Worm (Caenorhabditis elegans) whole organism, L2 larva: ENCODE measurements around the gene F37C4.5.

Source experiments
- C34F6.9 ChIP-seq: fragments of 150-350 bp; optimal IDR thresholded peaks from 2 replicates; lab custom pipeline; 2014; ENCODE audit warnings: missing biosample characterization, missing genetic modification characterization
- F13H6.1 ChIP-seq: sonication (generic microtip); optimal IDR thresholded peaks from 2 replicates; lab custom pipeline; 2016; ENCODE audit warnings: missing genetic modification characterization, missing compliant biosample characterization
- R02D3.7 ChIP-seq: fragments of 150-350 bp; optimal IDR thresholded peaks from 2 replicates; lab custom pipeline; 2014; ENCODE audit warnings: missing biosample characterization, missing genetic modification characterization
- Y55F3AM.14 ChIP-seq: fragments of 200-800 bp; sonication (Bioruptor generic); optimal IDR thresholded peaks from 2 replicates; lab custom pipeline; 2018; ENCODE audit warnings: mild to moderate bottlenecking, missing genetic modification characterization, missing compliant biosample characterization
- ZK546.5 ChIP-seq: sonication (generic microtip); optimal IDR thresholded peaks from 2 replicates; lab custom pipeline; 2017; ENCODE audit warnings: missing biosample characterization, missing genetic modification characterization
- alr-1 ChIP-seq: fragments of 150-350 bp; optimal IDR thresholded peaks from 2 replicates; lab custom pipeline; 2014; ENCODE audit warnings: missing biosample characterization, missing genetic modification characterization
- aly-2 ChIP-seq: fragments of 150-350 bp; optimal IDR thresholded peaks from 2 replicates; lab custom pipeline; 2014; ENCODE audit warnings: missing biosample characterization, missing genetic modification characterization
- ama-1 ChIP-seq: fragments of 150-350 bp; optimal IDR thresholded peaks from 2 replicates; lab custom pipeline; 2018; ENCODE audit warnings: inconsistent platforms
- ceh-16 ChIP-seq: fragments of 150-350 bp; optimal IDR thresholded peaks from 2 replicates; lab custom pipeline; 2014; ENCODE audit warnings: missing biosample characterization, missing genetic modification characterization
- crh-2 ChIP-seq: sonication (generic microtip); optimal IDR thresholded peaks from 2 replicates; lab custom pipeline; 2017; ENCODE audit warnings: missing biosample characterization, missing genetic modification characterization
- dmd-4 ChIP-seq: sonication (generic microtip); optimal IDR thresholded peaks from 2 replicates; lab custom pipeline; 2017; ENCODE audit warnings: missing biosample characterization, missing genetic modification characterization
- elt-1 ChIP-seq: fragments of 150-350 bp; optimal IDR thresholded peaks from 2 replicates; lab custom pipeline; 2014; ENCODE audit warnings: missing biosample characterization, missing genetic modification characterization
- fos-1 ChIP-seq: fragments of 150-350 bp; optimal IDR thresholded peaks from 2 replicates; lab custom pipeline; 2014; ENCODE audit warnings: missing biosample characterization, missing genetic modification characterization
- lin-11 ChIP-seq: fragments of 150-350 bp; sonication (generic microtip); optimal IDR thresholded peaks from 2 replicates; lab custom pipeline; 2014; ENCODE audit warnings: missing biosample characterization, missing genetic modification characterization, inconsistent platforms, mixed read lengths
- lin-13 ChIP-seq: fragments of 150-350 bp; optimal IDR thresholded peaks from 2 replicates; lab custom pipeline; 2014; ENCODE audit warnings: missing biosample characterization, missing genetic modification reagents, missing genetic modification characterization
- lin-39 ChIP-seq: fragments of 150-350 bp; optimal IDR thresholded peaks from 2 replicates; lab custom pipeline; 2014; ENCODE audit warnings: missing biosample characterization, missing genetic modification reagents, missing genetic modification characterization
- mab-5 ChIP-seq: fragments of 150-350 bp; optimal IDR thresholded peaks from 2 replicates; lab custom pipeline; 2014; ENCODE audit warnings: missing biosample characterization, missing genetic modification characterization
- mdl-1 ChIP-seq, 2 experiments: fragments of 150-350 bp in 1 of 2; sonication (generic microtip) in 1 of 2; optimal IDR thresholded peaks; 2 replicates each; lab custom pipeline; 2017; ENCODE audit warnings: missing biosample characterization in 2 of 2, missing genetic modification characterization in 2 of 2
- nhr-11 ChIP-seq: fragments of 150-350 bp; optimal IDR thresholded peaks from 2 replicates; lab custom pipeline; 2014; ENCODE audit warnings: missing biosample characterization, missing genetic modification characterization
- nhr-12 ChIP-seq: fragments of 150-350 bp; optimal IDR thresholded peaks from 2 replicates; lab custom pipeline; 2014; ENCODE audit warnings: missing biosample characterization, missing genetic modification characterization
- nhr-129 ChIP-seq: fragments of 150-350 bp; optimal IDR thresholded peaks from 2 replicates; lab custom pipeline; 2014; ENCODE audit warnings: missing biosample characterization, missing genetic modification characterization
- nhr-21 ChIP-seq: fragments of 150-350 bp; optimal IDR thresholded peaks from 2 replicates; lab custom pipeline; 2014; ENCODE audit warnings: missing biosample characterization, missing genetic modification characterization
- nhr-23 ChIP-seq: fragments of 150-350 bp; optimal IDR thresholded peaks from 2 replicates; lab custom pipeline; 2014; ENCODE audit warnings: missing biosample characterization, missing genetic modification reagents, missing genetic modification characterization
- nhr-237 ChIP-seq: fragments of 150-350 bp; optimal IDR thresholded peaks from 2 replicates; lab custom pipeline; 2014; ENCODE audit warnings: missing biosample characterization, missing genetic modification characterization
- nhr-25 ChIP-seq: fragments of 150-350 bp; sonication (generic microtip); optimal IDR thresholded peaks from 3 replicates; lab custom pipeline; 2014; ENCODE audit warnings: missing biosample characterization, missing genetic modification characterization
- nhr-6 ChIP-seq: fragments of 150-350 bp; optimal IDR thresholded peaks from 2 replicates; lab custom pipeline; 2014; ENCODE audit warnings: missing biosample characterization, missing genetic modification characterization
- nhr-77 ChIP-seq: fragments of 150-350 bp; optimal IDR thresholded peaks from 2 replicates; lab custom pipeline; 2014; ENCODE audit warnings: missing biosample characterization, missing genetic modification characterization
- sem-4 ChIP-seq: fragments of 150-350 bp; optimal IDR thresholded peaks from 2 replicates; lab custom pipeline; 2014; ENCODE audit warnings: missing biosample characterization, missing genetic modification reagents, missing genetic modification characterization
- skn-1 ChIP-seq: sonication (generic microtip); optimal IDR thresholded peaks from 2 replicates; lab custom pipeline; 2017; ENCODE audit warnings: missing biosample characterization, missing genetic modification characterization
- sma-9 ChIP-seq, 2 experiments: fragments of 150-350 bp in 1 of 2; sonication (generic microtip) in 1 of 2; optimal IDR thresholded peaks; 2 replicates each; lab custom pipeline; 2014 to 2016; ENCODE audit warnings: missing genetic modification characterization in 2 of 2, mild to moderate bottlenecking in 1 of 2, missing biosample characterization in 1 of 2, missing compliant biosample characterization in 1 of 2, missing genetic modification reagents in 1 of 2, moderate library complexity in 1 of 2
- snpc-4 ChIP-seq: fragments of 150-350 bp; optimal IDR thresholded peaks from 2 replicates; lab custom pipeline; 2014; ENCODE audit warnings: missing biosample characterization, missing genetic modification characterization
- unc-55 ChIP-seq: fragments of 150-350 bp; sonication (generic microtip); optimal IDR thresholded peaks from 3 replicates; lab custom pipeline; 2014; ENCODE audit warnings: missing biosample characterization, missing genetic modification reagents, missing genetic modification characterization
- unc-62 ChIP-seq: fragments of 150-350 bp; optimal IDR thresholded peaks from 2 replicates; lab custom pipeline; 2014; ENCODE audit warnings: missing biosample characterization, missing genetic modification reagents, missing genetic modification characterization
- ztf-11 ChIP-seq: sonication (generic microtip); optimal IDR thresholded peaks from 2 replicates; lab custom pipeline; 2017; ENCODE audit warnings: missing biosample characterization, missing genetic modification characterization
- ztf-4 ChIP-seq: fragments of 150-350 bp; optimal IDR thresholded peaks from 2 replicates; lab custom pipeline; 2014; ENCODE audit warnings: missing biosample characterization, missing genetic modification characterization

The F37C4.5 gene

DNA sequence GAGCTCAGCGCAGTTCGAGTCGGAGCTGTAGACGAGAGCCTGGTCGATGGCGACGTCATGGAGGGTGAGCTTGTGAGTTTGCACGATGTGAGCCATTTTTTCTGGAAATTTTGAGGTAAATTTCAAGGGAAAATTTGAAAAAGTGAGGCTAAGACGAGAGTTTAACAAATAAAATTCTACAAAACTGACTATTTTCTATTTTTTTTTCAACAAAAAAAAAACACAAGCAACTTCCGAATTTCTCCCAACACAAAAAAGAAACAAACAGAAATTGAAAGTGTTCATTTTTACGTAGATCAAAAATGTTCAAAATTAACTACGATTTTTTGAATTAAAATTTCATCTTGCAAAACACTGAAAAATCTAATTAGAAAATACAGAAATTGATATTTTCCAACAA is at the start of gene F37C4.5:
Gene F37C4.5, minus strand, starts transcription at position 101 of the 400 bp plus-strand sequence.
- TF ChIP-seq ZK546.5 (tag; lab: Kevin White, UChicago) (no peak), fos-1 (tag; lab: Kevin White, UChicago) (no peak), elt-1 (tag; lab: Kevin White, UChicago) (no peak), aly-2 (no peak)
- TF ChIP-seq, all 48 proteins: peak for 0

- TF ChIP-seq elt-1 (tag; lab: Kevin White, UChicago) (no peak), sma-9 (GFP tag; optimal IDR thresholded peaks at IDR 0.05; lab: Kevin White, UChicago) (peak; percentile 40), sma-9 (tag; optimal IDR thresholded peaks at IDR 0.05; lab: Kevin White, UChicago) (no peak), mab-5 (no peak), ztf-11 (no peak), fos-1 (tag; lab: Kevin White, UChicago) (peak; percentile 79), alr-1 (tag; lab: Kevin White, UChicago) (no peak), nhr-129 (tag; lab: Kevin White, UChicago) (no peak), nhr-237 (tag; lab: Kevin White, UChicago) (no peak), ztf-4 (tag; lab: Kevin White, UChicago) (no peak)
- TF ChIP-seq, all 48 proteins: peak for 2
These were observed 48.3 kb upstream of the F37C4.5 start, which contains the start of gene clec-67 for ce11 chrIV:3921898-3922297. TSS of gene clec-67 (plus strand) at chrIV:3922165.

DNA sequence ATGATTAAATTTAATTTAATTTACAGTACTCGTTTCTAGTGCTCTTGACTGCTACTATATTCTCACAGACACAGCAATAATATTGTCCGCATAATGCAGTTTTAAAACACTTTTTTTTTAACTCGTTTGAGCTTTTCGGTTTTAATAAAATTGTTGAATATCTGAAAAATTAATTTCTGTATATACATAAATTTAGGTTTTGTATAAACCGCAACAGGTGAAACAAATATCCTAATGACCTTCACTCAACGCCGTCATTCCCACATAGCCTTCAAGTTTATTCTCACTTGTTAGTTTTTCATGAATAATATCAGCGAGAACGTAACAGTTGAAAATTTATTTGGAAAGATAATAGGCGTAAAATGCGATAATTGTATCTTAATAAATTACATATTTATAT is 45.9 kb upstream of the F37C4.5 start, which contains the start of gene srz-19:
Gene srz-19, plus strand, starts transcription at position 301 of the 400 bp plus-strand sequence.
- TF ChIP-seq R02D3.7 (tag; lab: Kevin White, UChicago): no peak
- no peak for TF ChIP-seq C34F6.9 (tag; lab: Kevin White, UChicago)
- TF ChIP-seq unc-62: no peak
- TF ChIP-seq lin-11 (tag; lab: Kevin White, UChicago): no peak
- no peak for TF ChIP-seq F13H6.1
- no peak for TF ChIP-seq lin-39 (tag; lab: Kevin White, UChicago)
- TF ChIP-seq Y55F3AM.14: no peak
- no peak for TF ChIP-seq sem-4 (tag; lab: Kevin White, UChicago)
- no peak for TF ChIP-seq ama-1 (lab: Kevin White, UChicago)
- TF ChIP-seq crh-2 (tag; lab: Kevin White, UChicago): no peak
- no peak for TF ChIP-seq mab-5
- TF ChIP-seq nhr-77 (tag; lab: Kevin White, UChicago): no peak
- no peak for TF ChIP-seq dmd-4
- no peak for TF ChIP-seq nhr-25 (tag; lab: Kevin White, UChicago)
- no peak for TF ChIP-seq skn-1 (tag; lab: Kevin White, UChicago)
- no peak for TF ChIP-seq mdl-1 (tag; optimal IDR thresholded peaks at IDR 0.05; lab: Kevin White, UChicago)
- no peak for TF ChIP-seq ZK546.5 (tag; lab: Kevin White, UChicago)
- no peak for TF ChIP-seq fos-1 (tag; lab: Kevin White, UChicago)
- TF ChIP-seq, all 48 proteins: peak for 0

ce11 chrIV:3918160-3918559 is 44.6 kb upstream of the F37C4.5 start, which contains the start of gene F56D6.23:
TSS of gene F56D6.23 (plus strand) at chrIV:3918460.
- no peak for TF ChIP-seq nhr-6 (tag; lab: Kevin White, UChicago)
- no peak for TF ChIP-seq unc-62
- TF ChIP-seq lin-39 (tag; lab: Kevin White, UChicago): no peak
- no peak for TF ChIP-seq snpc-4 (tag; lab: Kevin White, UChicago)

DNA sequence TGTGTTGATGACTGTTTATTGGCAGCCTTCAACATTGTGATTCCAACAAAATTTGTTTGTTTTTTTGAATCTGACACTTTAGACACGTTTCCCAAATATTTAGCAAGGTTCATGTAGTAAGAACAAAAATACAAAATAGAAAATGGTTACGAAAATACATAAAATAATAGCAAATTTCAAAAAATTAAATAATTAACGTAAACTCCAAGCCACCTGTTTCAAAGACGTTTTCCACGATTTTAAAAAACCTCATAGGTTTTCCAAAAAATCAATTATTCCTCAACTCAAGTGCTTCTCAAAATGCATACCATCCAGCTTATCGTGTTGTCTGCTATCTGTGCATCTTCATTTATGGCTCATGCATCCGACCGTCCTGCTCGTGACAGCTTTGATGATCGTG is 43.8 kb upstream of the F37C4.5 start, which contains the start of gene F56D6.14:
Gene F56D6.14, plus strand, starts transcription at position 301 of the 400 bp plus-strand sequence.
- TF ChIP-seq nhr-237 (tag; lab: Kevin White, UChicago) (no peak), lin-11 (tag; lab: Kevin White, UChicago) (no peak), unc-55 (GFP tag; lab: Kevin White, UChicago) (no peak), F13H6.1 (no peak), ceh-16 (tag; lab: Kevin White, UChicago) (no peak), nhr-12 (no peak), elt-1 (tag; lab: Kevin White, UChicago) (no peak), C34F6.9 (tag; lab: Kevin White, UChicago) (no peak), Y55F3AM.14 (no peak), crh-2 (tag; lab: Kevin White, UChicago) (no peak), skn-1 (tag; lab: Kevin White, UChicago) (no peak), lin-13 (no peak), nhr-23 (tag; lab: Kevin White, UChicago) (no peak), nhr-11 (no peak), dmd-4 (no peak), nhr-129 (tag; lab: Kevin White, UChicago) (no peak), nhr-21 (no peak), ama-1 (lab: Kevin White, UChicago) (no peak)
